Worm (Caenorhabditis elegans): Measurements from ENCODE around the gene F39H12.1.

ce11 chrX:861378-861777 is 26.8 kb downstream of the F39H12.1 start:
- TF ChIP-seq fkh-3 (tag; optimal IDR thresholded peaks at IDR 0.05): no peak
- TF ChIP-seq lin-35 (GFP tag; optimal IDR thresholded peaks at IDR 0.05): no peak
- TF ChIP-seq ccch-3 (GFP tag; optimal IDR thresholded peaks at IDR 0.05): no peak
- TF ChIP-seq unc-130 (GFP tag; optimal IDR thresholded peaks at IDR 0.05): no peak
- no peak for TF ChIP-seq ama-1 (optimal IDR thresholded peaks at IDR 0.05)
- TF ChIP-seq ama-1 (GFP tag; optimal IDR thresholded peaks at IDR 0.05): no peak
- no peak for TF ChIP-seq nhr-80 (tag; optimal IDR thresholded peaks at IDR 0.05)
- TF ChIP-seq Y67H2A.10 (GFP tag; conservative IDR thresholded peaks at IDR 0.05): no peak
- TF ChIP-seq lin-26 (GFP tag; IDR thresholded peaks at IDR 0.05): no peak
- no peak for TF ChIP-seq B0019.2 (GFP tag; conservative IDR thresholded peaks at IDR 0.05)

Data from whole organism, young adult.